Worm (Caenorhabditis elegans): ENCODE results near the gene R06F6.12.

R06F6.12 gene

ce11 chrII:10808708-10809343, 15.1 kb downstream of the R06F6.12 start, which contains the start of gene R06F6.14:
Gene R06F6.14 (plus strand): TSS chrII:10809293.
- no peak for TF ChIP-seq isw-1 (GFP tag; IDR thresholded peaks at IDR 0.05)
- TF ChIP-seq ama-1 (optimal IDR thresholded peaks at IDR 0.05), result no peak
- TF ChIP-seq elt-3 (tag; optimal IDR thresholded peaks at IDR 0.05), result no peak
- no peak for TF ChIP-seq unc-62 (GFP tag; optimal IDR thresholded peaks at IDR 0.05)
- TF ChIP-seq snpc-4 (tag; optimal IDR thresholded peaks at IDR 0.05), result no peak
- TF ChIP-seq lir-3 (tag; optimal IDR thresholded peaks at IDR 0.05; ENCODE audit: poor library complexity), result no peak
- no peak for TF ChIP-seq dsc-1 (tag; optimal IDR thresholded peaks at IDR 0.05)
- TF ChIP-seq sup-37 (GFP tag; optimal IDR thresholded peaks at IDR 0.05), result no peak
- TF ChIP-seq ceh-82 (tag; optimal IDR thresholded peaks at IDR 0.05), result no peak
- no peak for TF ChIP-seq nhr-90 (tag; optimal IDR thresholded peaks at IDR 0.05; ENCODE audit: poor library complexity)
- no peak for TF ChIP-seq skn-1 (tag; optimal IDR thresholded peaks at IDR 0.05)
- TF ChIP-seq fos-1 (tag; optimal IDR thresholded peaks at IDR 0.05), result no peak
- TF ChIP-seq ztf-11 (tag; optimal IDR thresholded peaks at IDR 0.05), result no peak
- no peak for TF ChIP-seq Y116A8C.19 (tag; optimal IDR thresholded peaks at IDR 0.05; ENCODE audit: borderline replicate concordance)
- no peak for TF ChIP-seq ceh-88 (GFP tag; IDR thresholded peaks at IDR 0.05)
- TF ChIP-seq alr-1 (tag; optimal IDR thresholded peaks at IDR 0.05; ENCODE audit: borderline replicate concordance), result no peak
- no peak for TF ChIP-seq nhr-237 (tag; optimal IDR thresholded peaks at IDR 0.05)

- TF ChIP-seq ztf-4 (tag; optimal IDR thresholded peaks at IDR 0.05) (no peak), swsn-7 (tag; optimal IDR thresholded peaks at IDR 0.05) (no peak), tbx-2 (tag; optimal IDR thresholded peaks at IDR 0.05) (no peak), sptf-1 (tag; optimal IDR thresholded peaks at IDR 0.05) (no peak), nhr-85 (tag) (no peak), fos-1 (tag; optimal IDR thresholded peaks at IDR 0.05) (no peak), ama-1 (optimal IDR thresholded peaks at IDR 0.05) (no peak), nhr-76 (tag; optimal IDR thresholded peaks at IDR 0.05) (no peak), xbp-1 (tag; optimal IDR thresholded peaks at IDR 0.05) (no peak), hlh-17 (GFP tag; optimal IDR thresholded peaks at IDR 0.05; ENCODE audit: borderline replicate concordance) (no peak), mdl-1 (tag; optimal IDR thresholded peaks at IDR 0.05) (no peak), unc-30 (tag; optimal IDR thresholded peaks at IDR 0.05) (no peak), lin-14 (GFP tag; optimal IDR thresholded peaks at IDR 0.05) (no peak), Y116A8C.19 (tag; optimal IDR thresholded peaks at IDR 0.05; ENCODE audit: borderline replicate concordance) (no peak), fkh-10 (GFP tag; optimal IDR thresholded peaks at IDR 0.05) (no peak), ceh-88 (GFP tag; IDR thresholded peaks at IDR 0.05) (no peak), nhr-11 (tag; optimal IDR thresholded peaks at IDR 0.05) (no peak), mef-2 (tag; optimal IDR thresholded peaks at IDR 0.05) (no peak), hlh-4 (tag; optimal IDR thresholded peaks at IDR 0.05) (no peak), aha-1 (tag; optimal IDR thresholded peaks at IDR 0.05) (no peak)
Measured at ce11 chrII:10805437-10805836, 18.4 kb downstream of the R06F6.12 start, which contains the start of gene ceh-62. Gene ceh-62 (plus strand): TSS chrII:10805737.

- peak; percentile 18 for TF ChIP-seq nhr-85 (tag)
- no peak for TF ChIP-seq efl-1 (optimal IDR thresholded peaks at IDR 0.05)
- peak in 1 of 2 experiments; percentile 55 for TF ChIP-seq efl-1 (GFP tag; optimal IDR thresholded peaks at IDR 0.05 in 1 of 2)
- TF ChIP-seq ces-1 (GFP tag; optimal IDR thresholded peaks at IDR 0.05), result no peak
Measured at ce11 chrII:10804907-10805306, 19.0 kb downstream of the R06F6.12 start.

- TF ChIP-seq nhr-71 (tag; optimal IDR thresholded peaks at IDR 0.05), result peak; percentile 24
- TF ChIP-seq nhr-76 (tag; optimal IDR thresholded peaks at IDR 0.05), result no peak
- peak in 1 of 2 experiments; percentile 15 for TF ChIP-seq lsy-2 (tag; optimal IDR thresholded peaks at IDR 0.05)
- no peak for TF ChIP-seq egl-27 (tag; optimal IDR thresholded peaks at IDR 0.05)
- no peak for TF ChIP-seq nhr-20 (tag; optimal IDR thresholded peaks at IDR 0.05)
- TF ChIP-seq sup-37 (GFP tag; optimal IDR thresholded peaks at IDR 0.05), result no peak
- TF ChIP-seq lin-14 (GFP tag; optimal IDR thresholded peaks at IDR 0.05), result peak; percentile 62
- TF ChIP-seq egl-13 (tag; optimal IDR thresholded peaks at IDR 0.05), result peak; percentile 33
- peak; percentile 9 for TF ChIP-seq dsc-1 (tag; optimal IDR thresholded peaks at IDR 0.05)
- no peak for TF ChIP-seq lin-35 (GFP tag; optimal IDR thresholded peaks at IDR 0.05)
- TF ChIP-seq unc-62 (GFP tag; optimal IDR thresholded peaks at IDR 0.05), result no peak
- TF ChIP-seq C34B4.2 (tag; optimal IDR thresholded peaks at IDR 0.05), result no peak
- TF ChIP-seq mab-9 (GFP tag; IDR thresholded peaks at IDR 0.05), result no peak
Measured at ce11 chrII:10804442-10804841, 19.4 kb downstream of the R06F6.12 start.

All from whole organism, L1 larva.